Worm (Caenorhabditis elegans) whole organism, L4/young adult: Measurements from ENCODE around the gene nhr-16.

ENCODE experiments used
- W03F9.2 ChIP-seq: fragments of 150-350 bp; optimal IDR thresholded peaks from 2 replicates; lab custom pipeline; 2014; ENCODE audit warnings: missing biosample characterization, missing genetic modification characterization
- dao-5 ChIP-seq: sonication (generic microtip); optimal IDR thresholded peaks from 2 replicates; lab custom pipeline; 2016; ENCODE audit warnings: missing genotype, missing genetic modification characterization, moderate library complexity, missing compliant biosample characterization
- him-1 ChIP-seq: sonication (generic microtip); optimal IDR thresholded peaks from 2 replicates; lab custom pipeline; 2016; ENCODE audit warnings: missing genotype, missing genetic modification reagents, missing genetic modification characterization, missing compliant biosample characterization

- TF ChIP-seq him-1 (tag; lab: Kevin White, UChicago) (no peak), dao-5 (tag; lab: Kevin White, UChicago) (no peak), W03F9.2 (no peak)
Measured at ce11 chrII:4394438-4394837, 44.2 kb upstream of the nhr-16 start.
